Fruit fly (Drosophila melanogaster): ENCODE results near the gene Smn.

Gene Smn

DNA sequence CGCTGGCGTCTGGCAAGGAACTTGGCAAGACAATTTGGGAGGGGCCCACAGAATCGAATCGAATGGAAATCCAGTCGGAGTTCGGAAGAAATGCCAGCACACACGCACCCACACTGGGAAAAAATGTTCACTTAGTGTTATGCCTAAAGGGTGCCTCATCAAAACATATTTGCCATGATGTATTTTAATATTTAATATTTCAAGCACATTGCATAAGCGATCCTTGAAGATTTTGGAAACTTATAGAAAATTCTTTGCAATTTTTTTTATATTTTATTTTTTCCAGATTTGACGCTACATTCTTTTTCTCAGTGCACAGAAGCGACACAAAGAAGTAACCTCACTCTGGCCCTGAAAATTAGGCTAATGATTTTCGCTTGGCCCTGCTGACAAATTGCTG is 15.3 kb downstream of the Smn start:
- no peak for TF ChIP-seq insv (optimal IDR thresholded peaks at IDR 0.05)
- TF ChIP-seq Sin3A (optimal IDR thresholded peaks at IDR 0.05) = no peak
- no peak for TF ChIP-seq h (optimal IDR thresholded peaks at IDR 0.05)
- TF ChIP-seq ttk (optimal IDR thresholded peaks at IDR 0.05) = no peak
- no peak for TF ChIP-seq Myc (optimal IDR thresholded peaks at IDR 0.05)
- TF ChIP-seq psq (optimal IDR thresholded peaks at IDR 0.05) = no peak

DNA sequence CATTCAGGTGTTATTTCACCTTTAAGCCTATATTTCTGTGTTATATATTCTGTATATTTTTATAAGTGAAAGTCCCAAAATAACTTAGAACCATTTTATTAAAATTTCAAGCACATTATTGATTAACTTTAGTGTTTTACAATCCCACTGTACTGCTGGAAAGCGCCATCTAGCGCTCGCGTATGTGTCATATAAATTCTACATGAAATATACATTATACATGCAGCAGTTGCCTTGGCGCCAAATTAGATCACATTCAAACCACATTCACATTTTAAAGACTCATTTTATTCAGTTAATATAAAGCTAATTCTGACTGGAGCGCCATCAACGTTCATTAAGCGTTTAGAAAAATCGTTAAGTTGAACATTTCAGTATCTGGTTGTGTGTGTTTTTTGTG is 18.0 kb downstream of the Smn start:
- TF ChIP-seq psq (optimal IDR thresholded peaks at IDR 0.05) = no peak
- no peak for TF ChIP-seq Sin3A (optimal IDR thresholded peaks at IDR 0.05)
- no peak for TF ChIP-seq h (optimal IDR thresholded peaks at IDR 0.05)
- TF ChIP-seq insv (optimal IDR thresholded peaks at IDR 0.05) = no peak
- no peak for TF ChIP-seq ttk (optimal IDR thresholded peaks at IDR 0.05)

DNA sequence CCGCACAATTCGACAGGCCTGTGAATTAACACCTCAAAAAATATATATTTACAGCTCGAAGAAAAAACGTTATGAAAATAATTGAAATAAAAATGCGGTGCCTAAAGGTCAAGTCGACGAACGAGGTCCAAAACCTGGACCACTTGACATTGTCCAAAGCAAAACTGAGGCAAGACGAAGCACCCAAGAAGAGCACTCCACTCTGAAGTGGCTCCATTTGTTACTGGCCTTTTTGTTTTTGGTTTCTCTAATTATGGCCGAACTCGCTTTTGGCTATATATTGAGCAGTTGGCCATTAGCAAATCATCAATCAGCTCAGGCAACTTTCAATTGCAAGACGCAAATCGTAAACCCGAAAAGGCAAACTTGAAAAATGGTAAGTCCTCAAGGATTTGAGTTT is 24.8 kb downstream of the Smn start, which contains the start of gene CG4229:
CG4229 (plus strand) TSS at position 301 of the 400 bp plus-strand sequence.
- no peak for TF ChIP-seq h (optimal IDR thresholded peaks at IDR 0.05)
- no peak for TF ChIP-seq Sin3A (optimal IDR thresholded peaks at IDR 0.05)
- TF ChIP-seq psq (optimal IDR thresholded peaks at IDR 0.05) = no peak

dm6 chr3L:16546159-16546558 is 35.2 kb downstream of the Smn start:
- TF ChIP-seq h (optimal IDR thresholded peaks at IDR 0.05) (no peak), Sin3A (optimal IDR thresholded peaks at IDR 0.05) (no peak), insv (optimal IDR thresholded peaks at IDR 0.05) (no peak), psq (optimal IDR thresholded peaks at IDR 0.05) (no peak), Myc (optimal IDR thresholded peaks at IDR 0.05) (no peak), ttk (optimal IDR thresholded peaks at IDR 0.05) (no peak)

dm6 chr3L:16545511-16545910 is 35.8 kb downstream of the Smn start, which contains the start of gene CG13033:
Gene CG13033, minus strand, starts transcription at chr3L:16545628.
- TF ChIP-seq h (optimal IDR thresholded peaks at IDR 0.05) = no peak
- TF ChIP-seq ttk (optimal IDR thresholded peaks at IDR 0.05) = no peak
- no peak for TF ChIP-seq Myc (optimal IDR thresholded peaks at IDR 0.05)
- no peak for TF ChIP-seq insv (optimal IDR thresholded peaks at IDR 0.05)
- TF ChIP-seq psq (optimal IDR thresholded peaks at IDR 0.05) = no peak
- TF ChIP-seq Sin3A (optimal IDR thresholded peaks at IDR 0.05) = no peak

- TF ChIP-seq psq (optimal IDR thresholded peaks at IDR 0.05) = no peak
Measured at dm6 chr3L:16544220-16544619, 37.1 kb downstream of the Smn start.

- TF ChIP-seq Myc (optimal IDR thresholded peaks at IDR 0.05) = no peak
- no peak for TF ChIP-seq ttk (optimal IDR thresholded peaks at IDR 0.05)
- TF ChIP-seq insv (optimal IDR thresholded peaks at IDR 0.05) = no peak
- no peak for TF ChIP-seq h (optimal IDR thresholded peaks at IDR 0.05)
- no peak for TF ChIP-seq psq (optimal IDR thresholded peaks at IDR 0.05)
- TF ChIP-seq Sin3A (optimal IDR thresholded peaks at IDR 0.05) = no peak
Measured at dm6 chr3L:16542998-16543624, 38.2 kb downstream of the Smn start, which contains the start of gene CG43373. Gene CG43373, minus strand, starts transcription at chr3L:16543370.

DNA sequence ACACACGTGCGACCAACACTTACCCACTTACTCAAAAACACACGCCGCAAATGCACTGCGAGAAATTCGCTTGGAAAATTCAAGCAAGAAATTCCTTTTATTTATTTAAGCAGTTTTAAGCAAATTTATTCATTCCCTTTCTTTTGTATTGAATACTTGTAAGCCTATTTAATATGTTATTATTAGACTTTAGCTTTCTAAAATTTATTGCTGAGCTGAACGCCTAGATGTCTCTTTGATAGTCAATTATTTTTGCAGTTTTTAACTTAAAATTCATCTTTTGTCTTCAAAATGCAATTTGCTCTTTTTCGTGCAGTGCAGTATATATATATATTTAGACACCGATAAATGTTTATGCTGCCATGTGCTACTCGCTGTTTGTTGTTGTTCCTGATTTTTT is 47.4 kb downstream of the Smn start:
- TF ChIP-seq insv (optimal IDR thresholded peaks at IDR 0.05) = no peak
- no peak for TF ChIP-seq Myc (optimal IDR thresholded peaks at IDR 0.05)

All from Kc167 (cell line).